Worm (Caenorhabditis elegans): ENCODE data around the gene cyn-17.
A peak's percentile ranks its signal among the peaks of the same experiment; 100 is the strongest.

Gene cyn-17

DNA sequence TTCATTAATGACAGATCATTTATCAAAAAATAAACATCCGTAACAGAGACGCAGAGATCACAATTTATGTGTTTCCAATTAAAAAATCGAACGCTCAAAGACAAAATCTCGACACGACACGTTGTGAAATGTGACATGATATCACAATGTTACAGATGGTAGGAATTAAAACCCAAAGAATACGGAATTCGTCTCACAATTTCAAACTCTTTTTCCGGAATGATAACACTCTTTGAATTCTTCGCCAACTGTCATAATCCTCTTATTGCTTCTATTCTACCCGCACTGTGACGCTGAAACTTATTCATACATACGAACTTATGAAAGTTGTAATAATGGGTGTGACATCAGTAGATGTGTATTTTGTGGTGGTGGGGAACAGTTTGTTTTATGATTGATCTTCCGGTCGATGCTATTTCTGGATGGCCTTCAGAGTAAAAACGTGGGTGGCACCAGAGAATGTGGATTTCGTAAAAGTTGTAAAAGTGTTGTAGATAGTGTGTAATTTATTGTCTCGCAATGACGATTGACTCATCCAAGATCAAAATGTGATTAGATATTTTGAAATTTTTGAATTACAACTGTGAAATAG lies 17.1 kb downstream of the cyn-17 start (continued):
- TF ChIP-seq T26A8.4 (GFP tag; IDR thresholded peaks at IDR 0.05) (no peak), nhr-28 (tag; optimal IDR thresholded peaks at IDR 0.05) (peak; percentile 68), ceh-44 (GFP tag; IDR thresholded peaks at IDR 0.05) (no peak), nhr-25 (tag; optimal IDR thresholded peaks at IDR 0.05; ENCODE audit: borderline replicate concordance, insufficient read depth) (no peak), zip-11 (GFP tag; IDR thresholded peaks at IDR 0.05) (no peak), F49E8.2 (tag; optimal IDR thresholded peaks at IDR 0.05; ENCODE audit: borderline replicate concordance) (no peak), mxl-3 (GFP tag; optimal IDR thresholded peaks at IDR 0.05) (peak; percentile 13), hlh-11 (tag; optimal IDR thresholded peaks at IDR 0.05) (peak; percentile 57), zfp-3 (GFP tag; conservative IDR thresholded peaks at IDR 0.05) (no peak), daf-19 (GFP tag; conservative IDR thresholded peaks at IDR 0.05) (no peak), rbr-2 (tag; optimal IDR thresholded peaks at IDR 0.05) (no peak), fkh-10 (GFP tag; optimal IDR thresholded peaks at IDR 0.05) (no peak), Y105C5A.15 (GFP tag; IDR thresholded peaks at IDR 0.05) (no peak), lin-1 (GFP tag; IDR thresholded peaks at IDR 0.05) (peak; percentile 54; the same call in 1 of the 2 replicates), php-3 (GFP tag; IDR thresholded peaks at IDR 0.05) (no peak), ZK337.2 (GFP tag; IDR thresholded peaks at IDR 0.05) (no peak), hmg-1.1 (GFP tag; IDR thresholded peaks at IDR 0.05) (no peak), daf-16 (GFP tag; optimal IDR thresholded peaks at IDR 0.05) (no peak), daf-16 (tag; optimal IDR thresholded peaks at IDR 0.05) (peak; percentile 7), nhr-10 (tag; optimal IDR thresholded peaks at IDR 0.05) (no peak), nhr-42 (GFP tag; IDR thresholded peaks at IDR 0.05) (no peak), mdt-29 (GFP tag; IDR thresholded peaks at IDR 0.05) (no peak), zfp-2 (tag; optimal IDR thresholded peaks at IDR 0.05) (no peak), egl-27 (tag; optimal IDR thresholded peaks at IDR 0.05) (no peak), nhr-77 (tag; optimal IDR thresholded peaks at IDR 0.05) (no peak), snpc-1.2 (GFP tag; IDR thresholded peaks at IDR 0.05) (no peak), hif-1 (tag; optimal IDR thresholded peaks at IDR 0.05) (no peak), aha-1 (tag) (no peak), lin-39 (tag; optimal IDR thresholded peaks at IDR 0.05) (no peak), dmd-8 (GFP tag; IDR thresholded peaks at IDR 0.05) (no peak), unc-39 (tag; optimal IDR thresholded peaks at IDR 0.05) (no peak), duxl-1 (tag; optimal IDR thresholded peaks at IDR 0.05; ENCODE audit: poor library complexity) (no peak), nhr-41 (GFP tag; IDR thresholded peaks at IDR 0.05) (no peak), Y75B8A.6 (GFP tag; IDR thresholded peaks at IDR 0.05) (no peak), hlh-30 (tag; optimal IDR thresholded peaks at IDR 0.05; ENCODE audit: insufficient read depth) (peak; percentile 21), ceh-20 (GFP tag; IDR thresholded peaks at IDR 0.05) (no peak), lsy-2 (tag; optimal IDR thresholded peaks at IDR 0.05) (no peak), set-16 (GFP tag; IDR thresholded peaks at IDR 0.05) (no peak), arid-1 (GFP tag; conservative IDR thresholded peaks at IDR 0.05) (no peak), lin-15B (tag; optimal IDR thresholded peaks at IDR 0.05) (no peak), Y5F2A.4 (GFP tag; optimal IDR thresholded peaks at IDR 0.05) (no peak), unc-62 (GFP tag; optimal IDR thresholded peaks at IDR 0.05 in 1 of 2) (peak in 1 of 2 experiments; percentile 90), unc-62 (tag; optimal IDR thresholded peaks at IDR 0.05) (no peak), lin-38 (GFP tag; IDR thresholded peaks at IDR 0.05) (no peak), unc-130 (GFP tag; optimal IDR thresholded peaks at IDR 0.05) (no peak), Y48G9A.11 (GFP tag; IDR thresholded peaks at IDR 0.05) (no peak), R02D3.7 (tag; optimal IDR thresholded peaks at IDR 0.05) (no peak), mes-2 (tag; optimal IDR thresholded peaks at IDR 0.05; ENCODE audit: poor library complexity, severe bottlenecking) (no peak), nhr-237 (tag; optimal IDR thresholded peaks at IDR 0.05) (no peak), ztf-7 (tag; optimal IDR thresholded peaks at IDR 0.05) (no peak), nhr-48 (tag; optimal IDR thresholded peaks at IDR 0.05) (peak; percentile 49)

Data from whole organism, L4 larva.